Worm (Caenorhabditis elegans) whole organism, early embryonic: ENCODE results near the gene F59F4.3.

Experiments used
- B0310.2 ChIP-seq: sonication (generic microtip); optimal IDR thresholded peaks from 2 replicates; lab custom pipeline; 2016; ENCODE audit warnings: mild to moderate bottlenecking, missing genetic modification characterization, missing compliant biosample characterization
- F13C5.2 ChIP-seq: sonication (generic microtip); optimal IDR thresholded peaks from 2 replicates; lab custom pipeline; 2017; ENCODE audit warnings: mild to moderate bottlenecking, missing genetic modification characterization, inconsistent platforms, missing compliant biosample characterization
- aly-1 ChIP-seq: sonication (generic microtip); optimal IDR thresholded peaks from 2 replicates; lab custom pipeline; 2016; ENCODE audit warnings: missing genetic modification characterization, missing compliant biosample characterization
- ama-1 ChIP-seq: fragments of 150-350 bp; optimal IDR thresholded peaks from 2 replicates; lab custom pipeline; 2014
- ceh-13 ChIP-seq: fragments of 200-800 bp; sonication (Bioruptor generic); optimal IDR thresholded peaks from 2 replicates; lab custom pipeline; 2018; ENCODE audit warnings: mild to moderate bottlenecking, missing genetic modification characterization, missing compliant biosample characterization
- ceh-36 ChIP-seq: sonication (generic microtip); optimal IDR thresholded peaks from 2 replicates; lab custom pipeline; 2016; ENCODE audit warnings: missing genetic modification characterization, inconsistent platforms, missing compliant biosample characterization
- ets-7 ChIP-seq: sonication (generic microtip); optimal IDR thresholded peaks from 2 replicates; lab custom pipeline; 2016; ENCODE audit warnings: missing genotype, missing genetic modification characterization, missing compliant biosample characterization
- flt-1 ChIP-seq: fragments of 200-800 bp; sonication (Bioruptor generic); IDR thresholded peaks from 2 replicates; pipeline ENCODE4 v1.3.6; 2022; ENCODE audit warnings: missing genetic modification characterization, missing compliant biosample characterization
- hmbx-1 ChIP-seq: sonication (generic microtip); optimal IDR thresholded peaks from 2 replicates; lab custom pipeline; 2016; ENCODE audit warnings: mild to moderate bottlenecking, missing genetic modification characterization, missing compliant biosample characterization
- hmg-4 ChIP-seq: fragments of 200-800 bp; sonication (Bioruptor generic); optimal IDR thresholded peaks from 2 replicates; lab custom pipeline; 2018; ENCODE audit warnings: mild to moderate bottlenecking, missing genetic modification characterization, missing compliant biosample characterization
- hnd-1 ChIP-seq: sonication (generic microtip); optimal IDR thresholded peaks from 2 replicates; lab custom pipeline; 2016; ENCODE audit warnings: missing genetic modification characterization, missing compliant biosample characterization
- pes-1 ChIP-seq: fragments of 200-800 bp; sonication (Bioruptor generic); IDR thresholded peaks from 2 replicates; pipeline ENCODE4 v1.3.6; 2022; ENCODE audit warnings: missing genetic modification reagents, missing genetic modification characterization, missing compliant biosample characterization
- scrt-1 ChIP-seq: fragments of 200-800 bp; sonication (Bioruptor generic); IDR thresholded peaks from 2 replicates; pipeline ENCODE4 v1.3.6; 2022; ENCODE audit warnings: missing genetic modification characterization, missing compliant biosample characterization
- sea-1 ChIP-seq: fragments of 200-800 bp; sonication (Bioruptor generic); conservative IDR thresholded peaks from 2 replicates; pipeline ENCODE4 v1.3.6; 2022; ENCODE audit warnings: missing genetic modification characterization, missing compliant biosample characterization
- tbx-11 ChIP-seq: fragments of 200-800 bp; sonication (Bioruptor generic); IDR thresholded peaks from 2 replicates; pipeline ENCODE4 v1.3.6; 2022; ENCODE audit warnings: missing genetic modification characterization, missing compliant biosample characterization
- tbx-37 ChIP-seq: fragments of 200-800 bp; sonication (Bioruptor generic); conservative IDR thresholded peaks from 2 replicates; pipeline ENCODE4 v1.3.6; 2022; ENCODE audit warnings: missing genetic modification reagents, missing genetic modification characterization, missing compliant biosample characterization

Gene F59F4.3

ce11 chrX:15822197-15822596, 25.2 kb downstream of the F59F4.3 start, which contains the start of gene Y7A5A.8:
Y7A5A.8 (plus strand) TSS chrX:15822497.
- TF ChIP-seq B0310.2 (tag; lab: Kevin White, UChicago) (no peak), hnd-1 (tag; lab: Kevin White, UChicago) (no peak), pes-1 (GFP tag; lab: Robert Waterston, UW) (no peak), tbx-11 (GFP tag; lab: Robert Waterston, UW) (no peak), ceh-36 (no peak), ama-1 (no peak)

DNA sequence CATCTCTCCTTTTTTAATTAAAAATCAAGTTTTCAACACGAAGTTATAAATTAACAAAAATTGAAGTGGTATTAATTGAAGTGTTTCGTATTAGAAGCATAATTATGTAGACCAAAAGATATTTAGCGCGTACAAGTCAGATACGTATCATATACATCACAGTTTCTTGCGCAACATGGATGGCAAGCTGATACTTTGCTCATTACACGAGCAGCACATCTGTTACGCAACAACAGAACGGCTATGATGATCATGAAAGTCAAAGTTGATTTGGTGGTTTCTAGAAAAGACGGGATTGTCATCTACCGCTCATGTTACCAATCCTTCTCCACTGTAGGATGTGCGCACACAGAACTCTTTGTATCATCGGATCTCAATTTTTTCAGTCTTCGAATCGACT, 32.8 kb downstream of the F59F4.3 start:
- TF ChIP-seq F13C5.2 (tag; lab: Kevin White, UChicago), result no peak

- TF ChIP-seq hmg-4 (GFP tag; lab: Kevin White, UChicago), result no peak
- TF ChIP-seq B0310.2 (tag; lab: Kevin White, UChicago), result no peak
- TF ChIP-seq aly-1 (tag; lab: Kevin White, UChicago), result no peak
- no peak for TF ChIP-seq ceh-36
- no peak for TF ChIP-seq hnd-1 (tag; lab: Kevin White, UChicago)
- TF ChIP-seq pes-1 (GFP tag; lab: Robert Waterston, UW), result no peak
- TF ChIP-seq ets-7 (tag; lab: Kevin White, UChicago), result no peak
- no peak for TF ChIP-seq ceh-13 (GFP tag; lab: Kevin White, UChicago)
- no peak for TF ChIP-seq hmbx-1
- no peak for TF ChIP-seq ama-1
- TF ChIP-seq scrt-1 (GFP tag; lab: Robert Waterston, UW), result no peak
- TF ChIP-seq flt-1, result no peak
- TF ChIP-seq tbx-11 (GFP tag; lab: Robert Waterston, UW), result no peak
These were observed 36.1 kb downstream of the F59F4.3 start for ce11 chrX:15811341-15811740.

DNA sequence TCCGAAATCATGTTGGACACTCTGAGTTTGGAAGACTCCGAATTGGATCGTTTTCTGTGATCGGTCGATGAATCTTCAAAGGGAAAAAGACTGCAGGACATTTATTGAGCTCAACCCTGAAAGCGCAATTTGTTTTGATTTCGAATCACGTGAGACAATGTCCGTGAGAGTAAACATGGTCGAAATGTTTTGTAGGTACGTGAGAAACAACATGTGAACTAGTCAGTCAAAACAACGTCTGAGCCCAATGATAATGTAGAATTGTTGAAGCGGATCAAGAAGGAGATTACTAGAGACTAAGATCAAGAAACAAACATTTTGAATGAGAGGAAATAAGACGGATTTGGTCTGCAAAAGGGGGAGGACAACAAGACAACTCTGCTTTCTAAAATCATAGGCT, 43.3 kb downstream of the F59F4.3 start, which contains the start of gene Y7A5A.7:
Gene Y7A5A.7 (minus strand): TSS at position 101 of the 400 bp plus-strand sequence.
- no peak for TF ChIP-seq sea-1 (GFP tag; lab: Robert Waterston, UW)
- no peak for TF ChIP-seq flt-1
- TF ChIP-seq hmbx-1, result no peak
- TF ChIP-seq scrt-1 (GFP tag; lab: Robert Waterston, UW), result no peak
- TF ChIP-seq hmg-4 (GFP tag; lab: Kevin White, UChicago), result no peak
- no peak for TF ChIP-seq ets-7 (tag; lab: Kevin White, UChicago)
- no peak for TF ChIP-seq ama-1
- no peak for TF ChIP-seq pes-1 (GFP tag; lab: Robert Waterston, UW)
- no peak for TF ChIP-seq tbx-11 (GFP tag; lab: Robert Waterston, UW)
- no peak for TF ChIP-seq hnd-1 (tag; lab: Kevin White, UChicago)
- TF ChIP-seq tbx-37 (GFP tag; lab: Robert Waterston, UW), result no peak
- no peak for TF ChIP-seq ceh-36

- TF ChIP-seq F13C5.2 (tag; lab: Kevin White, UChicago) (no peak), flt-1 (no peak), B0310.2 (tag; lab: Kevin White, UChicago) (no peak), ets-7 (tag; lab: Kevin White, UChicago) (no peak), pes-1 (GFP tag; lab: Robert Waterston, UW) (no peak), sea-1 (GFP tag; lab: Robert Waterston, UW) (no peak)
These were observed 45.6 kb downstream of the F59F4.3 start for ce11 chrX:15801827-15802226.

- TF ChIP-seq ama-1, result no peak
- TF ChIP-seq B0310.2 (tag; lab: Kevin White, UChicago), result no peak
- TF ChIP-seq pes-1 (GFP tag; lab: Robert Waterston, UW), result no peak
These were observed 47.8 kb downstream of the F59F4.3 start, which contains the start of gene Y7A5A.6 for ce11 chrX:15799595-15799994. Y7A5A.6 (minus strand) TSS chrX:15799695.

DNA sequence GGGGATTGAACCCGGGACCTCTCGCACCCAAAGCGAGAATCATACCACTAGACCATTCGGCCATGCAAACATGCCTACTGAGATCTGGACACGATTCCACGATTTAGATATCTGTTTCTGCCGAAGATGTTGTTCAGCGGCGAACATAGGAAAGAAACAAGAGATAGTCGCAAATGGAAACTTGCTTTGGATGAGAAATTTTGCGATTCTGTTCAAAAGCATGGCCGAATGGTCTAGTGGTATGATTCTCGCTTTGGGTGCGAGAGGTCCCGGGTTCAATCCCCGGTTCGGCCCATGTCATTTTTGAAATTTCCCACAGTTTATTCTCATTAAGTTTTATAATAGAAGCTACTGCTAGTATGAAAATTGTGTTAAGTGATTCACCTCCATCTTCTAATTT, 50.8 kb downstream of the F59F4.3 start:
- no peak for TF ChIP-seq flt-1

DNA sequence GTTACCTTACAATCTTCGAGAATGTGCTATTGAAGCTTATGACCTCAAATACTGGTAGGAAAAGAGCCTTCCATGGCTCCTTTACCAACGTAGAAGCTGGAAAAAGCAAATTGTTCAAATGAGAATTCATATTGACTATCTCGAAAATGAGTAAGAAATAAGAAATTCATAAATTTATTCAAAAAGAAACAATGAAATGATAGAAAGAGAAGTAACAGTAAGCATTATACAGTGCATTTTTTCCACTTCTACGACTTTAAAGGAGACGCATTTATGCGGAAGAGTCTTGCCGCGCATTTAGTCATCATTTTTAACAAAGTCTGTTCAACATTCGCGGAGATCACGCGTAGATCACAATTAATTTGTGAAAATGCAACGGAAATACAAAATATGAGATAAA, 52.4 kb downstream of the F59F4.3 start, which contains the start of gene Y7A5A.10:
Gene Y7A5A.10 (minus strand): TSS at position 101 of the 400 bp plus-strand sequence.
- TF ChIP-seq flt-1, result no peak
- TF ChIP-seq aly-1 (tag; lab: Kevin White, UChicago), result no peak
- no peak for TF ChIP-seq hmg-4 (GFP tag; lab: Kevin White, UChicago)
- no peak for TF ChIP-seq ama-1
- TF ChIP-seq B0310.2 (tag; lab: Kevin White, UChicago), result no peak
- no peak for TF ChIP-seq F13C5.2 (tag; lab: Kevin White, UChicago)
- no peak for TF ChIP-seq tbx-11 (GFP tag; lab: Robert Waterston, UW)
